Worm (Caenorhabditis elegans): Measurements from ENCODE around the gene C05D11.5.

C05D11.5 gene

ce11 chrIII:6431766-6432228, 20.0 kb upstream of the C05D11.5 start, which contains the start of the genes mrps-17 and txdc-9 (continued):
- peak; percentile 80 to 88 for TF ChIP-seq lin-35 (GFP tag; optimal IDR thresholded peaks at IDR 0.05)
- TF ChIP-seq mab-9 (GFP tag; IDR thresholded peaks at IDR 0.05): no peak
- TF ChIP-seq fkh-8 (tag; optimal IDR thresholded peaks at IDR 0.05): peak; percentile 44
- no peak for TF ChIP-seq irx-1 (tag; optimal IDR thresholded peaks at IDR 0.05)
- peak; percentile 86 for TF ChIP-seq vab-15 (tag; optimal IDR thresholded peaks at IDR 0.05)
- peak; percentile 30 for TF ChIP-seq nhr-77 (tag; optimal IDR thresholded peaks at IDR 0.05)
- TF ChIP-seq efl-1 (optimal IDR thresholded peaks at IDR 0.05): peak; percentile 80 to 81
- TF ChIP-seq efl-1 (GFP tag; optimal IDR thresholded peaks at IDR 0.05 in 1 of 2): peak; percentile 80 to 96
- peak; percentile 64 for TF ChIP-seq egl-13 (tag; optimal IDR thresholded peaks at IDR 0.05)
- TF ChIP-seq lin-15B (tag; optimal IDR thresholded peaks at IDR 0.05): peak; percentile 82
- peak; percentile 82 for TF ChIP-seq snu-23 (GFP tag; optimal IDR thresholded peaks at IDR 0.05)
- TF ChIP-seq lin-13 (GFP tag; optimal IDR thresholded peaks at IDR 0.05): peak; percentile 59
- TF ChIP-seq zip-4 (GFP tag; optimal IDR thresholded peaks at IDR 0.05): no peak
- TF ChIP-seq ceh-8 (GFP tag; optimal IDR thresholded peaks at IDR 0.05): peak; percentile 57
- peak; percentile 75 for TF ChIP-seq nhr-19 (GFP tag; conservative IDR thresholded peaks at IDR 0.05)
- peak in 2 of 6 experiments; percentile 45 to 76 for TF ChIP-seq elt-3 (tag; optimal IDR thresholded peaks at IDR 0.05)
- TF ChIP-seq lir-3 (tag; optimal IDR thresholded peaks at IDR 0.05; ENCODE audit: poor library complexity): peak; percentile 61
- peak; percentile 78 for TF ChIP-seq rnt-1 (tag; optimal IDR thresholded peaks at IDR 0.05)
- peak; percentile 78 for TF ChIP-seq nhr-20 (tag; optimal IDR thresholded peaks at IDR 0.05)
- TF ChIP-seq ceh-63 (GFP tag; optimal IDR thresholded peaks at IDR 0.05): no peak
- TF ChIP-seq unc-130 (tag; optimal IDR thresholded peaks at IDR 0.05): peak; percentile 97
- TF ChIP-seq tbx-2 (tag; optimal IDR thresholded peaks at IDR 0.05): peak; percentile 70
- no peak for TF ChIP-seq pax-3 (tag; optimal IDR thresholded peaks at IDR 0.05)
- TF ChIP-seq tlp-1 (tag; optimal IDR thresholded peaks at IDR 0.05): no peak
- TF ChIP-seq swsn-7 (tag; optimal IDR thresholded peaks at IDR 0.05): peak; percentile 77
- TF ChIP-seq lin-14 (GFP tag; optimal IDR thresholded peaks at IDR 0.05): peak; percentile 84
- TF ChIP-seq ztf-4 (tag; optimal IDR thresholded peaks at IDR 0.05): peak; percentile 49
- peak; percentile 93 for TF ChIP-seq C16A3.4 (tag; optimal IDR thresholded peaks at IDR 0.05)
- no peak for TF ChIP-seq C34B4.2 (tag; optimal IDR thresholded peaks at IDR 0.05)
- TF ChIP-seq fkh-10 (GFP tag; optimal IDR thresholded peaks at IDR 0.05): peak; percentile 62
- TF ChIP-seq aly-2 (tag; optimal IDR thresholded peaks at IDR 0.05): peak; percentile 71
- peak; percentile 20 for TF ChIP-seq nhr-237 (tag; optimal IDR thresholded peaks at IDR 0.05)
- no peak for TF ChIP-seq mef-2 (tag; optimal IDR thresholded peaks at IDR 0.05)
- TF ChIP-seq dpl-1 (GFP tag; optimal IDR thresholded peaks at IDR 0.05): peak; percentile 70 to 84 (median 78)
- TF ChIP-seq zag-1 (tag; optimal IDR thresholded peaks at IDR 0.05): no peak
- TF ChIP-seq elt-2 (tag; optimal IDR thresholded peaks at IDR 0.05): peak; percentile 2
- peak; percentile 73 for TF ChIP-seq skn-1 (tag; optimal IDR thresholded peaks at IDR 0.05)
- peak; percentile 40 for TF ChIP-seq C04F5.9 (tag; optimal IDR thresholded peaks at IDR 0.05)

- TF ChIP-seq grh-1 (GFP tag; IDR thresholded peaks at IDR 0.05): no peak
- TF ChIP-seq ztf-11 (tag; optimal IDR thresholded peaks at IDR 0.05): no peak
- no peak for TF ChIP-seq irx-1 (tag; optimal IDR thresholded peaks at IDR 0.05)
- TF ChIP-seq sup-37 (GFP tag; optimal IDR thresholded peaks at IDR 0.05): no peak
- TF ChIP-seq sox-4 (tag; optimal IDR thresholded peaks at IDR 0.05): no peak
- TF ChIP-seq swsn-7 (tag; optimal IDR thresholded peaks at IDR 0.05): no peak
- no peak for TF ChIP-seq lin-13 (GFP tag; optimal IDR thresholded peaks at IDR 0.05)
- no peak for TF ChIP-seq nhr-19 (GFP tag; conservative IDR thresholded peaks at IDR 0.05)
- no peak for TF ChIP-seq mab-9 (GFP tag; IDR thresholded peaks at IDR 0.05)
- TF ChIP-seq nhr-71 (tag; optimal IDR thresholded peaks at IDR 0.05): no peak
- TF ChIP-seq hpl-2 (GFP tag; optimal IDR thresholded peaks at IDR 0.05): no peak
- no peak for TF ChIP-seq ama-1 (optimal IDR thresholded peaks at IDR 0.05)
- TF ChIP-seq mep-1 (tag; optimal IDR thresholded peaks at IDR 0.05): no peak
- no peak for TF ChIP-seq unc-62 (GFP tag; optimal IDR thresholded peaks at IDR 0.05)
- no peak for TF ChIP-seq tbx-2 (tag; optimal IDR thresholded peaks at IDR 0.05)
- no peak for TF ChIP-seq unc-130 (tag; optimal IDR thresholded peaks at IDR 0.05)
- TF ChIP-seq nhr-85 (tag): no peak
- TF ChIP-seq tlp-1 (tag; optimal IDR thresholded peaks at IDR 0.05): no peak
- no peak for TF ChIP-seq C34B4.2 (tag; optimal IDR thresholded peaks at IDR 0.05)
These were observed 19.0 kb upstream of the C05D11.5 start, which contains the start of gene popl-1 for ce11 chrIII:6430834-6431233. Gene popl-1, minus strand, starts transcription at chrIII:6430934.

All from whole organism, L1 larva.